Fruit fly (Drosophila melanogaster) whole organism, wandering third instar larva: ENCODE measurements around the gene CG5644.
A peak's percentile ranks its signal among the peaks of the same experiment; 100 is the strongest.

Experiments used
- CG32264 ChIP-seq: fragments of 200-800 bp; sonication (Bioruptor generic); optimal IDR thresholded peaks from 2 replicates; lab custom pipeline; 2016; ENCODE audit warnings: missing biosample characterization, missing genetic modification characterization
- CG9705 ChIP-seq: fragments of 200-800 bp; sonication (Bioruptor generic); optimal IDR thresholded peaks from 2 replicates; lab custom pipeline; 2018; ENCODE audit warnings: missing biosample characterization, mild to moderate bottlenecking, missing genetic modification characterization
- CrebA ChIP-seq: fragments of 200-800 bp; sonication (Bioruptor generic); optimal IDR thresholded peaks from 2 replicates; lab custom pipeline; 2016; ENCODE audit warnings: missing biosample characterization, mild to moderate bottlenecking, missing genetic modification characterization, borderline replicate concordance
- Dif ChIP-seq: fragments of 200-275, 200-300 bp; sonication (Bioruptor generic); optimal IDR thresholded peaks from 2 replicates; lab custom pipeline; 2018; ENCODE audit warnings: missing biosample characterization, missing genetic modification characterization; ENCODE audit not compliant: partially characterized antibody
- GATAd ChIP-seq: sonication (Bioruptor generic); optimal IDR thresholded peaks from 2 replicates; lab custom pipeline; 2016; ENCODE audit warnings: missing biosample characterization, missing genetic modification characterization
- HLH106 ChIP-seq: fragments of 200-800 bp; optimal IDR thresholded peaks from 3 replicates; lab custom pipeline; 2019; ENCODE audit warnings: missing biosample characterization, mild to moderate bottlenecking, missing genetic modification characterization, moderate library complexity
- Hnf4 ChIP-seq: fragments of 200-800 bp; sonication (Bioruptor generic); optimal IDR thresholded peaks from 2 replicates; lab custom pipeline; 2016; ENCODE audit warnings: missing biosample characterization, mild to moderate bottlenecking, missing genetic modification characterization
- Hr78 ChIP-seq: fragments of >200 bp; optimal IDR thresholded peaks from 2 replicates; lab custom pipeline; 2017; ENCODE audit warnings: missing biosample characterization, missing genetic modification characterization
- Hr83 ChIP-seq: fragments of 200-300 bp; sonication (Bioruptor generic); optimal IDR thresholded peaks from 2 replicates; lab custom pipeline; 2016; ENCODE audit warnings: missing biosample characterization, mild to moderate bottlenecking, missing genetic modification characterization, moderate library complexity; ENCODE audit not compliant: poor library complexity, severe bottlenecking
- Jra ChIP-seq: sonication (Bioruptor generic); optimal IDR thresholded peaks from 2 replicates; lab custom pipeline; 2016; ENCODE audit warnings: missing biosample characterization, missing genetic modification characterization
- Mio ChIP-seq: sonication (Bioruptor generic); optimal IDR thresholded peaks from 2 replicates; lab custom pipeline; 2016; ENCODE audit warnings: missing biosample characterization, missing genetic modification characterization
- Myc ChIP-seq: fragments of >200 bp; optimal IDR thresholded peaks from 2 replicates; lab custom pipeline; 2017
- N ChIP-seq: fragments of >200 bp; optimal IDR thresholded peaks from 2 replicates; lab custom pipeline; 2018; ENCODE audit warnings: missing biosample characterization, missing external identifiers, missing genetic modification characterization
- OdsH ChIP-seq: fragments of 200-800 bp; sonication (Bioruptor generic); optimal IDR thresholded peaks from 2 replicates; lab custom pipeline; 2016; ENCODE audit warnings: missing biosample characterization, mild to moderate bottlenecking, missing genetic modification characterization
- Rel ChIP-seq, 2 experiments: fragments of 200-800 bp; sonication (Bioruptor generic) in 1 of 2; optimal IDR thresholded peaks; 2 replicates in 1 of 2; 3 replicates in 1 of 2; lab custom pipeline; 2016 to 2019; ENCODE audit warnings: mild to moderate bottlenecking in 2 of 2, missing biosample characterization in 2 of 2, missing genetic modification characterization in 2 of 2, moderate library complexity in 1 of 2
- Sp1 ChIP-seq: fragments of 200-800 bp; sonication (Bioruptor generic); optimal IDR thresholded peaks from 3 replicates; lab custom pipeline; 2019; ENCODE audit warnings: missing biosample characterization, mild to moderate bottlenecking, missing genetic modification characterization, moderate library complexity
- br ChIP-seq: fragments of 200-800 bp; sonication (Bioruptor generic); optimal IDR thresholded peaks from 2 replicates; lab custom pipeline; 2016; ENCODE audit warnings: missing biosample characterization, missing genetic modification characterization
- brk ChIP-seq: fragments of 200-800 bp; sonication (Bioruptor generic); optimal IDR thresholded peaks from 2 replicates; lab custom pipeline; 2016; ENCODE audit warnings: missing biosample characterization, mild to moderate bottlenecking, missing genetic modification characterization
- dl ChIP-seq, 2 experiments: fragments of 175-275, 200-275 bp in 1 of 2; fragments of 200-275 bp in 1 of 2; sonication (Bioruptor generic); optimal IDR thresholded peaks; lab custom pipeline; 2018; ENCODE audit warnings: mild to moderate bottlenecking in 2 of 2, missing biosample characterization in 2 of 2, missing genetic modification characterization in 2 of 2, moderate library complexity in 2 of 2; ENCODE audit not compliant: partially characterized antibody in 2 of 2, insufficient read depth in 1 of 2
- dmrt93B ChIP-seq: fragments of 200-800 bp; sonication (Bioruptor generic); optimal IDR thresholded peaks from 2 replicates; lab custom pipeline; 2018; ENCODE audit warnings: missing biosample characterization, mild to moderate bottlenecking, missing genetic modification characterization
- dsf ChIP-seq: sonication (Bioruptor generic); optimal IDR thresholded peaks from 2 replicates; lab custom pipeline; 2016; ENCODE audit warnings: missing biosample characterization, missing genetic modification characterization, borderline replicate concordance
- ey ChIP-seq: fragments of 200-800 bp; sonication (Bioruptor generic); optimal IDR thresholded peaks from 2 replicates; lab custom pipeline; 2016; ENCODE audit warnings: missing biosample characterization, missing genetic modification characterization
- foxo ChIP-seq, 2 experiments: fragments of 200-800 bp; sonication (Bioruptor generic); optimal IDR thresholded peaks; 2 replicates in 1 of 2; 3 replicates in 1 of 2; lab custom pipeline; 2016 to 2017; ENCODE audit warnings: missing biosample characterization in 2 of 2, missing genetic modification characterization in 2 of 2
- fru ChIP-seq: fragments of 200-800 bp; sonication (Bioruptor generic); optimal IDR thresholded peaks from 3 replicates; lab custom pipeline; 2016; ENCODE audit warnings: missing biosample characterization, mild to moderate bottlenecking, missing genetic modification characterization
- h ChIP-seq: fragments of 200-800 bp; sonication (Bioruptor generic); optimal IDR thresholded peaks from 3 replicates; lab custom pipeline; 2016; ENCODE audit warnings: missing biosample characterization, mild to moderate bottlenecking, missing genetic modification characterization
- jim ChIP-seq: fragments of 175-275, 200-325 bp; sonication (Bioruptor generic); optimal IDR thresholded peaks from 2 replicates; lab custom pipeline; 2016; ENCODE audit warnings: missing biosample characterization, mild to moderate bottlenecking, missing genetic modification characterization
- lola ChIP-seq: fragments of >200 bp; optimal IDR thresholded peaks from 2 replicates; lab custom pipeline; 2017; ENCODE audit warnings: missing biosample characterization, missing genetic modification characterization
- pan ChIP-seq: fragments of >200 bp; optimal IDR thresholded peaks from 2 replicates; lab custom pipeline; 2017
- rgr ChIP-seq: fragments of 200-800 bp; sonication (Bioruptor generic); optimal IDR thresholded peaks from 3 replicates; lab custom pipeline; 2016; ENCODE audit warnings: missing biosample characterization, mild to moderate bottlenecking, missing genetic modification characterization
- sage ChIP-seq: fragments of 200-800 bp; sonication (Bioruptor generic); optimal IDR thresholded peaks from 2 replicates; lab custom pipeline; 2016; ENCODE audit warnings: missing biosample characterization, mild to moderate bottlenecking, missing genetic modification characterization
- sv ChIP-seq: fragments of 200-800 bp; sonication (Bioruptor generic); optimal IDR thresholded peaks from 3 replicates; lab custom pipeline; 2016; ENCODE audit warnings: missing biosample characterization, missing genetic modification characterization
- tai ChIP-seq: sonication (Bioruptor generic); optimal IDR thresholded peaks from 2 replicates; lab custom pipeline; 2016; ENCODE audit warnings: missing biosample characterization, missing genetic modification characterization
- usp ChIP-seq: fragments of >200 bp; optimal IDR thresholded peaks from 2 replicates; lab custom pipeline; 2017; ENCODE audit warnings: missing biosample characterization, missing genetic modification characterization

The CG5644 gene

DNA sequence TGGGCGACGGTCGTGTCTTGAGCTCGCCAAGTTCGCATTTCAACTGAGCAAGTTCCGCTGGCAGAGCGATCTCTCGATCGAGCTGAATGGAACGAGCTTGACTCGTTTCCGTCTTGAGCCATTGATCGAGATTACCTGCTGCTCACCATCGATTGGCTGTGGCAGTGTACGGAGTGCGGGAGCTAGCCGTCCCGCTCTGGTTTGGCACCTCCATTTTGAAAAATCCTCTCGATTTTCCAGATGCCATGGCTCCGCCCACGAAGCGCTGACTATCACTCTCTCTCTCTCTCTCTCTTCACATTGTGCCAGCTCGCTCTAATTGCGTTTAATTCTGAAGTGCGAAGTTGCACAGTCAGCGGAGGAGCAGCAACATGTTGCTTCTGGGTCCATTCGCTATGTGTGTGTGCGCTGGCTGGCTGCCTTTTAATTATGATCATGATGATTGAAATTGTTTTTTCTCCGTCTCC is 39.5 kb upstream of the CG5644 start, which contains the start of gene Doc2:
TSS of gene Doc2 (minus strand) at position 51 of the 467 bp plus-strand sequence.
- TF ChIP-seq Sp1 (GFP tag; lab: Kevin White, UChicago) (no peak), Dif (GFP tag; lab: Kevin White, UChicago) (peak; percentile 24), dl (GFP tag; optimal IDR thresholded peaks at IDR 0.05; lab: Kevin White, UChicago; ENCODE audit: insufficient read depth in 1 of 2, partially characterized antibody in 2 of 2) (peak in 1 of 2 experiments; percentile 23)
- TF ChIP-seq, all 38 proteins: peak for 2

DNA sequence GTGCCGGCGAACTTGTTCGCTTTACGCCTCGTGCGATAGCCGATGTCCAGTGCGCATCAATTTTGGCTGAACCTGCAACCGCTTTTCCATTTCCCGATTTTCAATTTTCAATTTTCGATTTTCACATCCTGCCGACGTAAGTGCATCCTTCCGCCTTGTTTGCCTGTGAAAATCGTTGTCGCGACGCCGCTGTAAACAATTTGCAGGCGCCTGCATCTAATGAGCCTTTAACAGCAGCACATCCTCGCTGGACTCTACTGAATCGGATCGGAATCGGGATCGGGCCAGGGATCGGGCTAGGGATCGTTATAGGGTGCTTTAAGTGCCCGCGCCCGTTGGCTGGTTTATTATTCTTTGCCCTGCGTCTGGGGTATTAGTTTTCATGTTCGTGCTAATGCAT is 37.7 kb upstream of the CG5644 start:
- TF ChIP-seq CrebA (GFP tag; lab: Kevin White, UChicago): no peak
- no peak for TF ChIP-seq dmrt93B (GFP tag; lab: Kevin White, UChicago)
- no peak for TF ChIP-seq rgr (GFP tag; lab: Kevin White, UChicago)
- TF ChIP-seq lola: no peak
- TF ChIP-seq CG9705: no peak
- no peak for TF ChIP-seq h
- no peak for TF ChIP-seq Sp1 (GFP tag; lab: Kevin White, UChicago)
- no peak for TF ChIP-seq HLH106 (tag; lab: Kevin White, UChicago)
- no peak for TF ChIP-seq br (GFP tag; lab: Kevin White, UChicago)
- TF ChIP-seq dl (GFP tag; optimal IDR thresholded peaks at IDR 0.05; lab: Kevin White, UChicago; ENCODE audit: insufficient read depth in 1 of 2, partially characterized antibody in 2 of 2): no peak
- TF ChIP-seq sv (GFP tag; lab: Kevin White, UChicago): no peak
- no peak for TF ChIP-seq dsf (GFP tag; lab: Kevin White, UChicago)
- TF ChIP-seq Hnf4 (GFP tag; lab: Kevin White, UChicago): no peak
- TF ChIP-seq, all 38 proteins: peak for 0

DNA sequence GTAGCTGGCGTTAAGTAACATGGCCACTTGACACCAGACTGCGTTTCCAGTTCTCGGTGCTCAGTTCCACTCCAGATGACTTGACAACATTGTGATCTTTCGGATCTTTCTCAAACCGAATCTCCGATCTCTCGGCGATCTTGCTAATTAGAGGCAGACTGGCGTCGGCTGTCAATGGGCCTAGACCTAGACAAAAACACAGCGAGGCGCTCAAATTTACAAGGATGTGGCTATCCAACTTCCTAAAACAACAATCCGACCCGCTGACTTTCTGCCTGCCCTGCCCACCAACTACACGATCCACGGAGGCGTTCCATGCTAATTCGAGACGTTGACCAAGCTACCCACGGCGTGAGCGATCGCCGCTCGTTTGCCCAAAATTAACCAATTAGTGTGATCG is 34.1 kb upstream of the CG5644 start:
- TF ChIP-seq Myc (lab: Kevin White, UChicago) (no peak), Hr78 (GFP tag; lab: Kevin White, UChicago) (no peak), dmrt93B (GFP tag; lab: Kevin White, UChicago) (no peak), fru (GFP tag; lab: Kevin White, UChicago) (no peak), rgr (GFP tag; lab: Kevin White, UChicago) (no peak), ey (GFP tag; lab: Kevin White, UChicago) (no peak), usp (GFP tag; lab: Kevin White, UChicago) (no peak), HLH106 (tag; lab: Kevin White, UChicago) (no peak), Sp1 (GFP tag; lab: Kevin White, UChicago) (no peak), tai (GFP tag; lab: Kevin White, UChicago) (no peak), lola (no peak), Mio (no peak)

DNA sequence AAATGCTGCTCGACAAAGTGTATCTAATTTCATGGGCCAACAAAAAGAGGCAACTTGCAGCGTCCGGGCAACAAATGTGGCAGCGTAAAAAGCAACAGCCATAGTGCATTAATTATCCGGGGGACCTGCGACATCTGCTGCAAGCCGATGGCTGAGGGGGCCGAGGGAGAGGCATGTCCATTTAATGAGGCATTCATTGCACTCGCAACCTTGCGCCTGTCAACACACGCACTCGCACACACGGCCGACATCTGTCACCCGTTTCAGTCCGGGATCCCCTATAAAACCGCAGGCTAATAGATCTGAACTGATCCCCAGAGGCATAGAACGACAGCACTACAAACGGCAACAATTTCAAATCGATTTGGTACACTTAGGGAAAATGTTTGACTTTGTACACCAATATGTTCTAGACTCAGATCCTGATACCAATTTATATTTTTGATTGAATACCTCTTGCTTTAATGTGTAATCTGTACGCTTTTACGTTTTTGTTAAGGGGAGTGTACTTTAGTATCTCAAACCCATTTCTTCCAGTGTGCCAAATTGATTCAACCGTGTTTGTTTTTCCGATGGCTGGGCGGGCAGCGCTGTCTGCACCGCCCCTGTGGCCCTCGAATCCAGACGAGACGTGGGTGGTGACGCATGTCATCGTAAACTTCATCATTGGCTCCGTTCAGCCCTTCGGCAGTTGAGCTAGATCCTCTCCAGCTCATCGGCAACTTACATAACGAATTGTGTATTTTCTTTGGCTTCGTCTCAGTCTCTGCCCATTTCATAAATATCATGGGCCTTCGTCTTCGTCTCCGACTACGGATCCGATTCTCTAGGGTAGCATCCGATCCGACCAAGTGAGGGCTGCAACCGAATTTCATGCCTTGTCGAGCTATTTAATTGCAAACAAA is 32.1 kb upstream of the CG5644 start:
- TF ChIP-seq Mio: no peak
- TF ChIP-seq Dif (GFP tag; lab: Kevin White, UChicago): no peak
- TF ChIP-seq sv (GFP tag; lab: Kevin White, UChicago): peak; percentile 65
- no peak for TF ChIP-seq usp (GFP tag; lab: Kevin White, UChicago)

DNA sequence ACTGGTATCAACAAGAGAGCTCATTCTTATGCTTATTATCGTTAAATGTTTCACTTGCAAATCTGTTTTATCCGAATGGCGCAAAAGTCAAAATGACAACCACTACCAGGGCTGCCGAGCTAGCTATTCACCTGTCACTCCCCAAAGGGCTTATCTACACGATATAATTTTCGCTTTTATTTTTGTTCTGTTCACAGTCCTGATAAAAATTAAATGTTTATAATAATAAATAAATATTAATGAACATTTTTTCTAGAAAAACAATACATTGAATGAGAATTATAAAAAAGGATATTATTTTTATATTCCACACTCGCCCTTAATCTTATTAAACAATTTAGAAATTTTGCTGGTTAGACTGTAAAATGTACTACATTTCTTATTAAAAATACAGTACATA is 30.1 kb upstream of the CG5644 start, which contains the start of gene CG5194:
TSS of gene CG5194 (minus strand) at position 101 of the 400 bp plus-strand sequence.
- no peak for TF ChIP-seq usp (GFP tag; lab: Kevin White, UChicago)

DNA sequence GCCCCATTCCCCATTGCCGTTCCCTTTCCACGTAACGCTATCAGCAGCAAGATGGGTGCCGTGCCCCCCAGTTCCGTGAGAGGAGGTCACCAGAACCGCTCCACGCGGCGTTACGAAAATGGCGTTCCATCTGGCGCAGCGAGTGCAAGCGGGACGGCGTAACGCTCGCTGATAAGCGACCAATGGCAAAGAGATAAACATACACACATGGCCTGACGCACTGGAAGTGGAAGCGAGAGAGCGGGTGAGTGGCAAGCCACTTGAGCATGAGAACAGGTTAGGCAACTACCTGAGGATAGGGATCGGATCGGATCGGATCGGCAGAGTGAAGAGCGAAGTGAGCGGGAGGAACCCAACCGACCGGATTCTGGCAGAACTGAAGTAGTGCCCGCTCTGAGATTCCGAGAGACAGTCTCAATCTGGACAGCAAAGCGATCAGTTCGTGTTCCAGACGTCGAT is 25.1 kb upstream of the CG5644 start, which contains the start of gene Doc3:
TSS of gene Doc3 (plus strand) at position 409 of the 459 bp plus-strand sequence.
- TF ChIP-seq dl (GFP tag; optimal IDR thresholded peaks at IDR 0.05; lab: Kevin White, UChicago; ENCODE audit: insufficient read depth in 1 of 2, partially characterized antibody in 2 of 2): peak; percentile 40 to 70
- no peak for TF ChIP-seq lola
- TF ChIP-seq CG9705: no peak
- no peak for TF ChIP-seq Sp1 (GFP tag; lab: Kevin White, UChicago)
- TF ChIP-seq CG32264 (GFP tag; lab: Kevin White, UChicago): no peak
- no peak for TF ChIP-seq sv (GFP tag; lab: Kevin White, UChicago)
- no peak for TF ChIP-seq foxo (GFP tag; optimal IDR thresholded peaks at IDR 0.05; lab: Kevin White, UChicago)
- TF ChIP-seq GATAd (GFP tag; lab: Kevin White, UChicago): no peak
- TF ChIP-seq OdsH (GFP tag; lab: Kevin White, UChicago): no peak
- no peak for TF ChIP-seq jim (GFP tag; lab: Kevin White, UChicago)
- peak; percentile 93 for TF ChIP-seq Dif (GFP tag; lab: Kevin White, UChicago)
- no peak for TF ChIP-seq tai (GFP tag; lab: Kevin White, UChicago)
- no peak for TF ChIP-seq Jra (GFP tag; lab: Kevin White, UChicago)
- no peak for TF ChIP-seq pan (lab: Kevin White, UChicago)
- no peak for TF ChIP-seq Rel (GFP tag; optimal IDR thresholded peaks at IDR 0.05; lab: Kevin White, UChicago)
- TF ChIP-seq Rel (tag; optimal IDR thresholded peaks at IDR 0.05; lab: Kevin White, UChicago): peak; percentile 11
- TF ChIP-seq Mio: no peak
- no peak for TF ChIP-seq brk (GFP tag; lab: Kevin White, UChicago)
- TF ChIP-seq N (GFP tag; lab: Kevin White, UChicago): no peak
- no peak for TF ChIP-seq Hr83 (GFP tag; lab: Kevin White, UChicago)
- TF ChIP-seq Hr78 (GFP tag; lab: Kevin White, UChicago): no peak
- no peak for TF ChIP-seq h
- TF ChIP-seq usp (GFP tag; lab: Kevin White, UChicago): no peak
- no peak for TF ChIP-seq Hnf4 (GFP tag; lab: Kevin White, UChicago)
- TF ChIP-seq sage (GFP tag; lab: Kevin White, UChicago): no peak
- TF ChIP-seq rgr (GFP tag; lab: Kevin White, UChicago): no peak
